Fruit fly (Drosophila melanogaster): ENCODE results near the gene Ccp84Ag.

DNA sequence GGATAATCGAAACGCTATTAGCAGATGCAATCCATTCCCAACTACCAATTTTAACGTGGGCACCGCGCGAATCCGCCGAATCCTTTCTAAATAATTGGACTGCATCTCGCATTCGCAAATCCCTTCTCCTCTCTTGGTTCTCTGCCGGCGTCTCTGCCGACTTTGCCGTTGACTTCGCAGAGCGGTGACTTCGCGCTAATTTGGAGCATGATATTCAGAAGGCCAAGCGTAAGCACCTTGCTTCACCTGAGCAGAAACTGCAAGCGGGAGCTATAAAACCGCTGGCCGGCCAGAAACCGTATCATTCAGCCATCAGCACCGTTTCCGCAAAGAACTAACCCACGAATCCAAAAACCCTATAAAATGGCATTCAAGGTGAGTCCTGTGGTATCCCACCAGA, 17.3 kb downstream of the Ccp84Ag start, which contains the start of gene Ccp84Aa:
- TF ChIP-seq h (optimal IDR thresholded peaks at IDR 0.05) = no peak
- no peak for TF ChIP-seq insv (optimal IDR thresholded peaks at IDR 0.05)

Data from Kc167 (cell line).